Worm (Caenorhabditis elegans): Measurements from ENCODE around the gene srz-63.

The srz-63 gene

DNA sequence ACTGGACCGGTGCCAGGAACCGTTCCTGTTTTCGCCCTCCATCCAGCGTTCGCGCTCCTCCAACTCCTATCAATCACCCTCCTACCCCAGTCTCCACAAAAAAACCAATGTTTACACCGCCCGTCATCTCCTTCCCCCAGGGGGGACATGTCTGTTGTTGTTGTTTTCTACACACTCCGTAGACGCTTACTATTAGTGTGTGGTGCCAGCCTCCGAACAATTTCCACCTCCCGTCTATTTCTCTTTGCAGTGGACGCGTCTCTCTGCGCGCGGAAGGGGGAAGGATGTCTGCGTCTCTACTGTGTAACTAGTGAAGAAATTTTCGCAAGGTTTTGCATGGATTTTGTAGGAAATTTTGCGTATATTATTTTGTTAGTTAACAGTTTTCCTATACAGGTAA is 36.0 kb upstream of the srz-63 start (continued):
- no peak for TF ChIP-seq ets-4 (GFP tag; optimal IDR thresholded peaks at IDR 0.05)
- TF ChIP-seq F33H1.4 (GFP tag; IDR thresholded peaks at IDR 0.05): no peak
- TF ChIP-seq aptf-3 (GFP tag; IDR thresholded peaks at IDR 0.05): no peak
- no peak for TF ChIP-seq T26A5.8 (tag; optimal IDR thresholded peaks at IDR 0.05)
- no peak for TF ChIP-seq sdz-38 (tag; optimal IDR thresholded peaks at IDR 0.05)
- TF ChIP-seq aptf-2 (GFP tag; conservative IDR thresholded peaks at IDR 0.05): 0 out of 2 replicates have a peak, but pooled peaks have one; percentile 34
- TF ChIP-seq tlf-1 (GFP tag; optimal IDR thresholded peaks at IDR 0.05): no peak
- no peak for TF ChIP-seq hsf-1 (GFP tag; IDR thresholded peaks at IDR 0.05)
- TF ChIP-seq ceh-91 (GFP tag; IDR thresholded peaks at IDR 0.05): no peak
- TF ChIP-seq ceh-58 (GFP tag; IDR thresholded peaks at IDR 0.05): no peak
- no peak for TF ChIP-seq T07F8.4 (tag; optimal IDR thresholded peaks at IDR 0.05)
- TF ChIP-seq F37B4.10 (GFP tag; IDR thresholded peaks at IDR 0.05): no peak
- no peak for TF ChIP-seq him-1 (tag; optimal IDR thresholded peaks at IDR 0.05)

DNA sequence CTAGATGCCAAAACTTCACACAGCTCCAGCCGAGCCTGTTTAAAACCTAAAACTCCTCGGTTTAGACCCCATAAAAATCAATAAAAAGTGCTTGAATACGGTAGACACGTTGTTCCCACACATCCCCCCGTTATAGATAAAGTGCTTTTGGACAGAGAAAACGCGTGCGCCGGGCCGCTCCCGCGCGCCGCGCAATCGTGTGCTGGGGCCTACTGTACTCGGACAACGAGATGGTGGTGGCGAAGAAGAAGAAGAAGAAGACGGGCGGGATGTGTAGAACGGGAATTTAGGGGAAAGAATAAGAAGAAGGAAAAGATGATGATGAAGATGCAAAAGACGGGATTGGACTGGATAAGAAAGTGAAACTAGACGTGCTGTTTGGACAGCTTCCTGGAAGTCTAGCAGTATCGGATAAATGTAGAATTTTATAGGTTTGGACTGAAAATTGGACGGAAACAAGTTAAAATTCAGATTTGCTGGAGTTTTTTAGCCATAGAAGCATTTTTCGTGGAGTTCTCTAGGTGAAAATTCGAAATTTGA is 34.0 kb upstream of the srz-63 start:
- 0 out of 2 replicates have a peak, but pooled peaks have one; percentile 35 for TF ChIP-seq zfh-2 (GFP tag; conservative IDR thresholded peaks at IDR 0.05)
- no peak for TF ChIP-seq him-1 (tag; optimal IDR thresholded peaks at IDR 0.05)

DNA sequence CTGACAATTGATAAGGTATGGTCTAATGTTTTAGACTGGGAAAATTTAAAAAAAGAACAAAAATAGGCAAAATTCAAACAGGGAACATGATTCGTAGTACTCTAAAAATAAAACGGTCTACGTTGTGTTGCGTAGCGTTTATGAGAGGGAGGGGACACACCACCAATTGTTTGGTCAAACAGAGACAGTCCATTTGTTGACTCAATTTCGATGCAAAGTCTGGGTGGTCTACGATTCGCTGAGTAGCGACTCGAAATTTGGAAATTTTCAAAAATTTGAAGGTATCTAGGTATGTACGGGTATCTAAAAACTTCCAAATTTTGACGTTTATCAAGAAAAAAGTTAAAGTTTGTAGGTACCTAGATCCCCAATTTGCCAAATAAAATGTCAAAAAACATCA is 32.7 kb upstream of the srz-63 start:
- TF ChIP-seq B0261.1 (tag; optimal IDR thresholded peaks at IDR 0.05) (no peak), egrh-3 (GFP tag; IDR thresholded peaks at IDR 0.05) (no peak), ztf-6 (GFP tag; IDR thresholded peaks at IDR 0.05) (no peak), rec-8 (tag; optimal IDR thresholded peaks at IDR 0.05) (no peak), ztf-22 (GFP tag; optimal IDR thresholded peaks at IDR 0.05) (no peak), F39B2.1 (GFP tag; IDR thresholded peaks at IDR 0.05) (no peak), ets-4 (GFP tag; optimal IDR thresholded peaks at IDR 0.05) (no peak), ztf-28 (GFP tag; IDR thresholded peaks at IDR 0.05) (no peak), K12H6.12 (tag; optimal IDR thresholded peaks at IDR 0.05) (no peak), him-1 (tag; optimal IDR thresholded peaks at IDR 0.05) (no peak), sptf-2 (GFP tag; optimal IDR thresholded peaks at IDR 0.05) (no peak), pha-4 (tag; optimal IDR thresholded peaks at IDR 0.05) (no peak), ekl-4 (GFP tag; IDR thresholded peaks at IDR 0.05) (no peak), ztf-18 (tag; optimal IDR thresholded peaks at IDR 0.05) (no peak), snpc-1.3 (tag; optimal IDR thresholded peaks at IDR 0.05; ENCODE audit: insufficient read depth) (no peak), ztf-26 (tag; optimal IDR thresholded peaks at IDR 0.05) (no peak), dpff-1 (tag; optimal IDR thresholded peaks at IDR 0.05) (no peak), F10E7.11 (tag; optimal IDR thresholded peaks at IDR 0.05) (no peak)

DNA sequence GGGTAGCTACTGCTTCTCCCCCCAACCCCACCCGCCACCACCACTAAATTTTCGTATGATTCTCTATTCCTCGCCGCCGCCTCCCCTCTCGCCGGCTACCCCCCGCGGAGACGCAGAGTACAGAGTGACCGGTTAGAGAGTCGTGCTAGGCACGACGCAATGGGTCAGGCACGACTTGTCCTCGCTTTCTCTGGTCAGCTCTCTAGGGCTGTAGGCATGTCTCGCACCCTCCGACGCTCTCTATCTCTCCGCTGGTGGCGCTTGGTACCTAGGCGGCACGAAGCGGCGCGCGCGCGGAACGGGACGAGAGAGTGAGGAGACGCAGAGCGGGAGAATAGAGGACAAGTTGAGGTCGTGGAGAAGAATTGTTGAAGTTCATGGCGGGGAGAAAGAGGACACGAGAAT is 31.6 kb upstream of the srz-63 start:
- peak; percentile 94 for TF ChIP-seq egrh-3 (GFP tag; IDR thresholded peaks at IDR 0.05)
- no peak for TF ChIP-seq Y67H2A.10 (GFP tag; conservative IDR thresholded peaks at IDR 0.05)
- TF ChIP-seq madf-10 (tag; optimal IDR thresholded peaks at IDR 0.05): peak; percentile 38
- no peak for TF ChIP-seq F55B11.4 (tag; optimal IDR thresholded peaks at IDR 0.05; ENCODE audit: borderline replicate concordance, insufficient read depth)
- TF ChIP-seq snpc-4 (GFP tag; optimal IDR thresholded peaks at IDR 0.05): no peak
- peak in 2 of 4 experiments; percentile 26 to 32 for TF ChIP-seq snpc-4 (tag; optimal IDR thresholded peaks at IDR 0.05)
- peak; percentile 39; the same call in 1 of the 2 replicates for TF ChIP-seq ekl-4 (GFP tag; IDR thresholded peaks at IDR 0.05)
- TF ChIP-seq dox-1 (GFP tag; IDR thresholded peaks at IDR 0.05): peak; percentile 85
- 0 out of 2 replicates have a peak, but pooled peaks have one; percentile 58 for TF ChIP-seq Y56A3A.18 (GFP tag; IDR thresholded peaks at IDR 0.05)
- TF ChIP-seq madf-6 (GFP tag; IDR thresholded peaks at IDR 0.05): peak; percentile 60; the same call in 1 of the 2 replicates
- no peak for TF ChIP-seq tlf-1 (GFP tag; optimal IDR thresholded peaks at IDR 0.05)
- peak; percentile 32 for TF ChIP-seq ztf-18 (tag; optimal IDR thresholded peaks at IDR 0.05)
- peak; percentile 8 for TF ChIP-seq ets-4 (GFP tag; optimal IDR thresholded peaks at IDR 0.05)
- no peak for TF ChIP-seq ztf-6 (GFP tag; IDR thresholded peaks at IDR 0.05)
- peak; percentile 53; the same call in 1 of the 2 replicates for TF ChIP-seq K11D2.4 (GFP tag; IDR thresholded peaks at IDR 0.05)
- TF ChIP-seq bed-1 (GFP tag; IDR thresholded peaks at IDR 0.05): no peak
- no peak for TF ChIP-seq dpff-1 (tag; optimal IDR thresholded peaks at IDR 0.05)
- TF ChIP-seq lsy-27 (tag; optimal IDR thresholded peaks at IDR 0.05; ENCODE audit: borderline replicate concordance, insufficient read depth): no peak
- no peak for TF ChIP-seq Y95B8A.8 (GFP tag; IDR thresholded peaks at IDR 0.05)
- peak; percentile 76 for TF ChIP-seq hmg-1.2 (GFP tag; IDR thresholded peaks at IDR 0.05)
